Fruit fly (Drosophila melanogaster) whole organism, embryonic: ENCODE results near the gene CG6094.

Experiments
- ATbp ChIP-seq: fragments of 200-800 bp; sonication (Bioruptor generic); optimal IDR thresholded peaks from 2 replicates; lab custom pipeline; 2017; ENCODE audit warnings: missing biosample characterization, mild to moderate bottlenecking, missing genetic modification characterization, missing genetic modification reagents
- Ada2b ChIP-seq: fragments of 200-800 bp; sonication (Bioruptor generic); IDR thresholded peaks from 2 replicates; pipeline ENCODE4 v1.3.6; 2022; ENCODE audit warnings: missing biosample characterization, missing genetic modification characterization
- Adf1 ChIP-seq: fragments of 200-800 bp; sonication (Bioruptor generic); IDR thresholded peaks from 2 replicates; pipeline ENCODE4 v1.3.6; 2022; ENCODE audit warnings: missing biosample characterization, missing genetic modification characterization
- BEAF-32 ChIP-seq: fragments of 200-800 bp; sonication (Bioruptor generic); optimal IDR thresholded peaks from 3 replicates; lab custom pipeline; 2017; ENCODE audit warnings: missing biosample characterization, missing genetic modification characterization, mild to moderate bottlenecking, moderate library complexity, missing genetic modification reagents
- CG10565 ChIP-seq: fragments of 200-800 bp; sonication (Bioruptor generic); optimal IDR thresholded peaks from 3 replicates; lab custom pipeline; 2016; ENCODE audit warnings: missing biosample characterization, mild to moderate bottlenecking, missing genetic modification characterization
- CG10654 ChIP-seq: fragments of 200-800 bp; sonication (Bioruptor generic); optimal IDR thresholded peaks from 2 replicates; lab custom pipeline; 2016; ENCODE audit warnings: missing biosample characterization, missing genetic modification characterization
- CG10979 ChIP-seq: fragments of 200-800 bp; sonication (Bioruptor generic); optimal IDR thresholded peaks from 2 replicates; lab custom pipeline; 2018; ENCODE audit warnings: missing biosample characterization, mild to moderate bottlenecking, missing genetic modification characterization, moderate library complexity
- CG11695 ChIP-seq: fragments of 200-800 bp; sonication (Bioruptor generic); IDR thresholded peaks from 3 replicates; pipeline ENCODE4 v1.3.6; 2022; ENCODE audit warnings: missing biosample characterization, missing genetic modification characterization
- CG14667 ChIP-seq: fragments of 200-800 bp; sonication (Bioruptor generic); IDR thresholded peaks from 2 replicates; pipeline ENCODE4 v1.3.6; 2022; ENCODE audit warnings: missing biosample characterization, missing genetic modification characterization
- CG16779 ChIP-seq: fragments of 200-800 bp; sonication (Bioruptor generic); IDR thresholded peaks from 2 replicates; pipeline ENCODE4 v1.3.6; 2022; ENCODE audit warnings: missing biosample characterization, missing genetic modification characterization
- CG1792 ChIP-seq: fragments of 200-800 bp; sonication (Bioruptor generic); optimal IDR thresholded peaks from 2 replicates; lab custom pipeline; 2016; ENCODE audit warnings: missing biosample characterization, missing genetic modification characterization
- CG18599 ChIP-seq: fragments of 200-800 bp; sonication (Bioruptor generic); optimal IDR thresholded peaks from 3 replicates; lab custom pipeline; 2017; ENCODE audit warnings: missing biosample characterization, missing genetic modification characterization, mild to moderate bottlenecking, moderate library complexity, missing genetic modification reagents
- CG18619 ChIP-seq: fragments of 200-800 bp; sonication (Bioruptor generic); optimal IDR thresholded peaks from 3 replicates; lab custom pipeline; 2017; ENCODE audit warnings: missing biosample characterization, mild to moderate bottlenecking, missing genetic modification characterization
- CG31388 ChIP-seq: fragments of 200-800 bp; sonication (Bioruptor generic); optimal IDR thresholded peaks from 2 replicates; lab custom pipeline; 2016; ENCODE audit warnings: missing biosample characterization, missing genetic modification characterization
- CG32772 ChIP-seq: fragments of 200-800 bp; sonication (Bioruptor generic); IDR thresholded peaks from 2 replicates; pipeline ENCODE4 v1.3.6; 2022; ENCODE audit warnings: missing biosample characterization, missing genetic modification characterization
- CG43689 ChIP-seq: fragments of 200-800 bp; sonication (Bioruptor generic); IDR thresholded peaks from 2 replicates; pipeline ENCODE4 v1.3.6; 2022; ENCODE audit warnings: missing biosample characterization, missing genetic modification characterization
- CG7928 ChIP-seq: fragments of 200-800 bp; sonication (Bioruptor generic); optimal IDR thresholded peaks from 2 replicates; lab custom pipeline; 2017; ENCODE audit warnings: missing biosample characterization, mild to moderate bottlenecking, missing genetic modification characterization
- CG8089 ChIP-seq: fragments of 200-800 bp; sonication (Bioruptor generic); optimal IDR thresholded peaks from 3 replicates; lab custom pipeline; 2016; ENCODE audit warnings: missing biosample characterization, missing genetic modification characterization
- CG8924 ChIP-seq: fragments of 200-800 bp; optimal IDR thresholded peaks from 3 replicates; lab custom pipeline; 2019; ENCODE audit warnings: missing biosample characterization, mild to moderate bottlenecking, missing genetic modification characterization, moderate library complexity
- CG9797 ChIP-seq: fragments of 200-800 bp; sonication (Bioruptor generic); optimal IDR thresholded peaks from 3 replicates; lab custom pipeline; 2018; ENCODE audit warnings: missing biosample characterization, mild to moderate bottlenecking, missing genetic modification characterization
- CG9876 ChIP-seq: fragments of 200-800 bp; sonication (Bioruptor generic); optimal IDR thresholded peaks from 2 replicates; lab custom pipeline; 2016; ENCODE audit warnings: missing biosample characterization, missing genetic modification characterization
- D19B ChIP-seq: fragments of 200-800 bp; sonication (Bioruptor generic); optimal IDR thresholded peaks from 2 replicates; lab custom pipeline; 2017; ENCODE audit warnings: missing biosample characterization, mild to moderate bottlenecking, missing genetic modification characterization
- Drgx ChIP-seq: fragments of 200-800 bp; sonication (Bioruptor generic); IDR thresholded peaks from 2 replicates; pipeline ENCODE4 v1.3.6; 2022; ENCODE audit warnings: missing biosample characterization, missing genetic modification characterization
- GATAe ChIP-seq: fragments of 200-800 bp; sonication (Bioruptor generic); conservative IDR thresholded peaks from 2 replicates; pipeline ENCODE4 v1.3.6; 2022; ENCODE audit warnings: missing biosample characterization, missing genetic modification characterization
- Hey ChIP-seq: fragments of 200-800 bp; sonication (Bioruptor generic); optimal IDR thresholded peaks from 3 replicates; lab custom pipeline; 2018; ENCODE audit warnings: missing biosample characterization, mild to moderate bottlenecking, missing genetic modification characterization
- Hmx ChIP-seq: fragments of 200-800 bp; sonication (Bioruptor generic); optimal IDR thresholded peaks from 2 replicates; lab custom pipeline; 2016; ENCODE audit warnings: missing biosample characterization, missing genetic modification characterization
- Hr39 ChIP-seq: fragments of >200 bp; optimal IDR thresholded peaks from 2 replicates; lab custom pipeline; 2017
- Lim3 ChIP-seq: fragments of 200-800 bp; sonication (Bioruptor generic); IDR thresholded peaks from 2 replicates; pipeline ENCODE4 v1.3.6; 2022; ENCODE audit warnings: missing biosample characterization, missing genetic modification characterization
- Scr ChIP-seq: fragments of 200-800 bp; sonication (Bioruptor generic); IDR thresholded peaks from 2 replicates; pipeline ENCODE4 v1.3.6; 2022; ENCODE audit warnings: missing biosample characterization, missing genetic modification characterization; ENCODE audit not compliant: partially characterized antibody
- Xbp1 ChIP-seq: fragments of 200-800 bp; sonication (Bioruptor generic); optimal IDR thresholded peaks from 3 replicates; lab custom pipeline; 2016; ENCODE audit warnings: missing biosample characterization, mild to moderate bottlenecking, missing genetic modification characterization
- Xrp1 ChIP-seq: fragments of 200-800 bp; sonication (Bioruptor generic); IDR thresholded peaks from 2 replicates; pipeline ENCODE4 v1.3.6; 2022; ENCODE audit warnings: missing biosample characterization, missing genetic modification characterization
- ab ChIP-seq: fragments of 200-800 bp; sonication (Bioruptor generic); optimal IDR thresholded peaks from 2 replicates; lab custom pipeline; 2016; ENCODE audit warnings: missing biosample characterization, missing genetic modification characterization
- crc ChIP-seq: fragments of 200-800 bp; sonication (Bioruptor generic); optimal IDR thresholded peaks from 2 replicates; lab custom pipeline; 2016; ENCODE audit warnings: missing biosample characterization, missing genetic modification characterization
- dmrt99B ChIP-seq: fragments of 200-800 bp; sonication (Bioruptor generic); optimal IDR thresholded peaks from 2 replicates; lab custom pipeline; 2018; ENCODE audit warnings: missing biosample characterization, mild to moderate bottlenecking, missing genetic modification characterization, moderate library complexity
- fd102C ChIP-seq: fragments of 200-800 bp; sonication (Bioruptor generic); optimal IDR thresholded peaks from 2 replicates; lab custom pipeline; 2018; ENCODE audit warnings: missing biosample characterization, mild to moderate bottlenecking, missing genetic modification characterization, moderate library complexity
- gce ChIP-seq: fragments of 200-800 bp; sonication (Bioruptor generic); IDR thresholded peaks from 3 replicates; pipeline ENCODE4 v1.3.6; 2022; ENCODE audit warnings: missing biosample characterization, missing genetic modification characterization
- grn ChIP-seq: fragments of 200-800 bp; sonication (Bioruptor generic); optimal IDR thresholded peaks from 3 replicates; lab custom pipeline; 2017; ENCODE audit warnings: missing biosample characterization, missing genetic modification characterization
- ind ChIP-seq: fragments of 200-800 bp; sonication (Bioruptor generic); optimal IDR thresholded peaks from 3 replicates; lab custom pipeline; 2016; ENCODE audit warnings: missing biosample characterization, missing genetic modification characterization
- jing ChIP-seq: fragments of 200-800 bp; sonication (Bioruptor generic); optimal IDR thresholded peaks from 2 replicates; lab custom pipeline; 2018; ENCODE audit warnings: missing biosample characterization, mild to moderate bottlenecking, missing genetic modification characterization
- klu ChIP-seq: fragments of 200-800 bp; sonication (Bioruptor generic); IDR thresholded peaks from 2 replicates; pipeline ENCODE4 v1.3.6; 2022; ENCODE audit warnings: missing biosample characterization, missing genetic modification characterization
- kni ChIP-seq: fragments of 200-800 bp; sonication (Bioruptor generic); optimal IDR thresholded peaks from 3 replicates; lab custom pipeline; 2017; ENCODE audit warnings: mild to moderate bottlenecking, missing biosample characterization, missing genetic modification reagents, missing genetic modification characterization
- nerfin-1 ChIP-seq: fragments of 200-800 bp; sonication (Bioruptor generic); optimal IDR thresholded peaks from 3 replicates; lab custom pipeline; 2019; ENCODE audit warnings: missing biosample characterization, mild to moderate bottlenecking, missing genetic modification characterization, moderate library complexity
- onecut ChIP-seq: fragments of 200-800 bp; sonication (Bioruptor generic); IDR thresholded peaks from 2 replicates; pipeline ENCODE4 v1.3.6; 2022; ENCODE audit warnings: missing biosample characterization, missing genetic modification characterization
- p53 ChIP-seq: fragments of 200-800 bp; sonication (Bioruptor generic); optimal IDR thresholded peaks from 2 replicates; lab custom pipeline; 2016; ENCODE audit warnings: missing biosample characterization, missing genetic modification characterization
- pfk ChIP-seq: fragments of 200-800 bp; sonication (Bioruptor generic); optimal IDR thresholded peaks from 2 replicates; lab custom pipeline; 2018; ENCODE audit warnings: missing biosample characterization, mild to moderate bottlenecking, missing genetic modification characterization, moderate library complexity
- pros ChIP-seq: fragments of 200-800 bp; sonication (Bioruptor generic); optimal IDR thresholded peaks from 3 replicates; lab custom pipeline; 2019; ENCODE audit warnings: missing biosample characterization, mild to moderate bottlenecking, missing genetic modification characterization, moderate library complexity
- row ChIP-seq: fragments of 200-800 bp; sonication (Bioruptor generic); IDR thresholded peaks from 3 replicates; pipeline ENCODE4 v1.3.6; 2022; ENCODE audit warnings: missing biosample characterization, missing genetic modification characterization
- slbo ChIP-seq: fragments of 200-800 bp; sonication (Bioruptor generic); IDR thresholded peaks from 2 replicates; pipeline ENCODE4 v1.3.6; 2022; ENCODE audit warnings: missing biosample characterization, missing genetic modification characterization
- slou ChIP-seq: fragments of 200-800 bp; sonication (Bioruptor generic); optimal IDR thresholded peaks from 3 replicates; lab custom pipeline; 2016; ENCODE audit warnings: missing biosample characterization, missing genetic modification characterization
- slp2 ChIP-seq: fragments of 200-800 bp; sonication (Bioruptor generic); optimal IDR thresholded peaks from 2 replicates; lab custom pipeline; 2016; ENCODE audit warnings: missing biosample characterization, missing genetic modification characterization
- zen ChIP-seq: fragments of 200-800 bp; sonication (Bioruptor generic); optimal IDR thresholded peaks from 3 replicates; lab custom pipeline; 2018; ENCODE audit warnings: missing biosample characterization, mild to moderate bottlenecking, missing genetic modification characterization, moderate library complexity

Gene CG6094

DNA sequence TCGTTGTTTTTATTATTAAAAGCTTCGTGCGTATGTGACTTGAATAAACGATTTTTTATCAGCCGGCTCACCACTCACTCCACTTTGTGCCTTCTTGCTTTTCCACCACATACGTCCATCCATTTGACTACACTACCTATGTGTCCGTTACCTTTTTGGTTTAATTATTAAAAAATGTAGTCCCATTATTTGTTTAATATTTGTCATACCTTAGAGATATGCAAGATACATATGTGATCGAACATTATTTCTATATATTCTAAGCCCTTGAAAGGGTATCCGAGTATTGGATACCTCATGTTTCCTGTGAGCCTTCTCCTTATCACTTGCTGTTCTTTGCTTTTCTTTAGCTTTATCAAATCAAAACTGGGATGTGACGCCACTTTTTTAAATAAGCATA lies 12.3 kb downstream of the CG6094 start (continued):
- no peak for TF ChIP-seq fd102C (GFP tag; lab: Kevin White, UChicago)
- no peak for TF ChIP-seq Lim3 (GFP tag; lab: Robert Waterston, UW)
- peak; percentile 54 for TF ChIP-seq ATbp
- peak; percentile 21 for TF ChIP-seq CG1792 (GFP tag; lab: Kevin White, UChicago)
- TF ChIP-seq Hr39: no peak
- peak; percentile 76 for TF ChIP-seq slbo (GFP tag; lab: Robert Waterston, UW)
- TF ChIP-seq zen: no peak
- TF ChIP-seq Adf1 (GFP tag; lab: Robert Waterston, UW): peak; percentile 26; the same call in 1 of the 2 replicates
- no peak for TF ChIP-seq pros
- peak; percentile 69 for TF ChIP-seq dmrt99B (tag; lab: Kevin White, UChicago)
- TF ChIP-seq CG7928 (GFP tag; lab: Kevin White, UChicago): no peak
- no peak for TF ChIP-seq Hey (tag; lab: Kevin White, UChicago)
- no peak for TF ChIP-seq CG8089 (GFP tag; lab: Kevin White, UChicago)
- 0 out of 2 replicates have a peak, but pooled peaks have one; percentile 24 for TF ChIP-seq klu (GFP tag; lab: Robert Waterston, UW)
- no peak for TF ChIP-seq Hmx
- peak; percentile 47 for TF ChIP-seq Xbp1 (GFP tag; lab: Kevin White, UChicago)
- no peak for TF ChIP-seq pfk (GFP tag; lab: Kevin White, UChicago)
- TF ChIP-seq CG10654: peak; percentile 14
- peak; percentile 47; the same call in 1 of the 2 replicates for TF ChIP-seq onecut (GFP tag; lab: Robert Waterston, UW)
- no peak for TF ChIP-seq Scr (GFP tag; lab: Robert Waterston, UW)
- peak; percentile 53; the same call in 1 of the 2 replicates for TF ChIP-seq CG32772 (GFP tag; lab: Robert Waterston, UW)
- no peak for TF ChIP-seq p53 (GFP tag; lab: Kevin White, UChicago)
- peak; percentile 43 for TF ChIP-seq CG10979 (tag; lab: Kevin White, UChicago)
- peak; percentile 64 for TF ChIP-seq CG8924 (tag; lab: Kevin White, UChicago)
- peak; percentile 30 for TF ChIP-seq CG18619
- TF ChIP-seq row: peak; percentile 84
- peak; percentile 49 for TF ChIP-seq D19B (GFP tag; lab: Kevin White, UChicago)
- TF ChIP-seq kni: no peak
- TF ChIP-seq nerfin-1 (tag; lab: Kevin White, UChicago): no peak
- TF ChIP-seq ind (GFP tag; lab: Kevin White, UChicago): peak; percentile 60
- TF ChIP-seq CG9797 (GFP tag; lab: Kevin White, UChicago): no peak
- TF ChIP-seq CG9876 (GFP tag; lab: Kevin White, UChicago): no peak
- TF ChIP-seq slou: no peak
- TF ChIP-seq CG31388: no peak
- TF ChIP-seq CG11695 (GFP tag; lab: Robert Waterston, UW): peak; percentile 68; the same call in 2 of the 3 replicates
- peak; percentile 85 for TF ChIP-seq CG18599 (GFP tag; lab: Kevin White, UChicago)
- TF ChIP-seq CG16779 (GFP tag; lab: Robert Waterston, UW): no peak
- no peak for TF ChIP-seq BEAF-32 (GFP tag; lab: Kevin White, UChicago)
- no peak for TF ChIP-seq ab
- no peak for TF ChIP-seq crc (GFP tag; lab: Kevin White, UChicago)
- no peak for TF ChIP-seq jing (GFP tag; lab: Kevin White, UChicago)
- peak; percentile 75; the same call in 1 of the 2 replicates for TF ChIP-seq Drgx (GFP tag; lab: Robert Waterston, UW)
- peak; percentile 37; the same call in 1 of the 2 replicates for TF ChIP-seq CG14667
- 0 out of 2 replicates have a peak, but pooled peaks have one; percentile 20 for TF ChIP-seq GATAe (GFP tag; lab: Robert Waterston, UW)
- no peak for TF ChIP-seq gce (GFP tag; lab: Robert Waterston, UW)
- no peak for TF ChIP-seq slp2 (GFP tag; lab: Kevin White, UChicago)
- TF ChIP-seq grn (GFP tag; lab: Kevin White, UChicago): peak; percentile 24
- no peak for TF ChIP-seq CG43689 (GFP tag; lab: Robert Waterston, UW)
- TF ChIP-seq CG10565 (GFP tag; lab: Kevin White, UChicago): no peak
- TF ChIP-seq Xrp1 (GFP tag; lab: Robert Waterston, UW): peak; percentile 74
- peak; percentile 58 for TF ChIP-seq Ada2b (GFP tag; lab: Robert Waterston, UW)
